Fruit fly (Drosophila melanogaster) whole organism, embryonic: Measurements from ENCODE around the gene Nak.

Source experiments
- CG10321 ChIP-seq: fragments of 200-800 bp; sonication (Bioruptor generic); IDR thresholded peaks from 2 replicates; pipeline ENCODE4 v1.3.6; 2022; ENCODE audit warnings: missing biosample characterization, missing genetic modification characterization
- CG10979 ChIP-seq: fragments of 200-800 bp; sonication (Bioruptor generic); optimal IDR thresholded peaks from 2 replicates; lab custom pipeline; 2018; ENCODE audit warnings: missing biosample characterization, mild to moderate bottlenecking, missing genetic modification characterization, moderate library complexity
- CG12104 ChIP-seq: fragments of 200-800 bp; sonication (Bioruptor generic); optimal IDR thresholded peaks from 3 replicates; lab custom pipeline; 2016; ENCODE audit warnings: missing biosample characterization, missing genetic modification characterization
- CG12219 ChIP-seq: fragments of 200-800 bp; sonication (Bioruptor generic); optimal IDR thresholded peaks from 3 replicates; lab custom pipeline; 2018; ENCODE audit warnings: missing biosample characterization, mild to moderate bottlenecking, missing genetic modification characterization
- CG12236 ChIP-seq: fragments of 200-800 bp; sonication (Bioruptor generic); optimal IDR thresholded peaks from 2 replicates; lab custom pipeline; 2016; ENCODE audit warnings: missing biosample characterization, missing genetic modification characterization
- CG12659 ChIP-seq: fragments of 200-800 bp; sonication (Bioruptor generic); optimal IDR thresholded peaks from 3 replicates; lab custom pipeline; 2017; ENCODE audit warnings: mild to moderate bottlenecking, missing biosample characterization, missing genetic modification reagents, missing genetic modification characterization
- CG13287 ChIP-seq: fragments of 200-800 bp; sonication (Bioruptor generic); IDR thresholded peaks from 2 replicates; pipeline ENCODE4 v1.3.6; 2022; ENCODE audit warnings: missing biosample characterization, missing genetic modification characterization; ENCODE audit not compliant: partially characterized antibody
- CG15269 ChIP-seq: fragments of 200-800 bp; sonication (Bioruptor generic); optimal IDR thresholded peaks from 2 replicates; lab custom pipeline; 2018; ENCODE audit warnings: missing biosample characterization, mild to moderate bottlenecking, missing genetic modification characterization, moderate library complexity
- CG1603 ChIP-seq: fragments of 200-800 bp; sonication (Bioruptor generic); optimal IDR thresholded peaks from 2 replicates; lab custom pipeline; 2019; ENCODE audit warnings: missing biosample characterization, mild to moderate bottlenecking, missing genetic modification characterization, moderate library complexity
- CG17186 ChIP-seq: fragments of 200-800 bp; sonication (Bioruptor generic); optimal IDR thresholded peaks from 3 replicates; lab custom pipeline; 2017; ENCODE audit warnings: missing biosample characterization, missing genetic modification reagents, missing genetic modification characterization
- CG2120 ChIP-seq: fragments of 200-800 bp; sonication (Bioruptor generic); optimal IDR thresholded peaks from 3 replicates; lab custom pipeline; 2016; ENCODE audit warnings: missing biosample characterization, missing genetic modification characterization
- CG2202 ChIP-seq: fragments of 200-800 bp; sonication (Bioruptor generic); optimal IDR thresholded peaks from 2 replicates; lab custom pipeline; 2018; ENCODE audit warnings: missing biosample characterization, mild to moderate bottlenecking, missing genetic modification characterization
- CG30403 ChIP-seq: fragments of 200-800 bp; sonication (Bioruptor generic); optimal IDR thresholded peaks from 3 replicates; lab custom pipeline; 2016; ENCODE audit warnings: missing biosample characterization, missing genetic modification characterization
- CG31224 ChIP-seq: fragments of 200-800 bp; sonication (Bioruptor generic); IDR thresholded peaks from 2 replicates; pipeline ENCODE4 v1.3.6; 2022; ENCODE audit warnings: missing biosample characterization, missing genetic modification characterization
- CG4820 ChIP-seq: fragments of 200-800 bp; sonication (Bioruptor generic); optimal IDR thresholded peaks from 3 replicates; lab custom pipeline; 2016; ENCODE audit warnings: missing biosample characterization, missing genetic modification characterization
- CG6254 ChIP-seq: fragments of 200-800 bp; sonication (Bioruptor generic); optimal IDR thresholded peaks from 3 replicates; lab custom pipeline; 2017; ENCODE audit warnings: mild to moderate bottlenecking, missing biosample characterization, missing genetic modification reagents, missing genetic modification characterization
- CG6765 ChIP-seq: fragments of 200-800 bp; sonication (Bioruptor generic); optimal IDR thresholded peaks from 3 replicates; lab custom pipeline; 2017; ENCODE audit warnings: missing biosample characterization, mild to moderate bottlenecking, missing genetic modification characterization
- CG7987 ChIP-seq: fragments of 200-800 bp; sonication (Bioruptor generic); optimal IDR thresholded peaks from 2 replicates; lab custom pipeline; 2018; ENCODE audit warnings: missing biosample characterization, mild to moderate bottlenecking, missing genetic modification characterization, moderate library complexity
- CG8478 ChIP-seq: fragments of >200 bp; optimal IDR thresholded peaks from 2 replicates; lab custom pipeline; 2018
- CTCF ChIP-seq: fragments of 200-800 bp; sonication (Bioruptor generic); optimal IDR thresholded peaks from 2 replicates; lab custom pipeline; 2017; ENCODE audit warnings: missing biosample characterization, mild to moderate bottlenecking, missing genetic modification characterization, moderate library complexity
- CrebB ChIP-seq: fragments of 200-800 bp; sonication (Bioruptor generic); optimal IDR thresholded peaks from 3 replicates; lab custom pipeline; 2018; ENCODE audit warnings: missing biosample characterization, mild to moderate bottlenecking, missing genetic modification characterization
- D ChIP-seq, 2 experiments: fragments of 200-800 bp in 1 of 2; fragments of >200 bp in 1 of 2; sonication (Bioruptor generic) in 1 of 2; optimal IDR thresholded peaks; 2 replicates in 1 of 2; 3 replicates in 1 of 2; lab custom pipeline; 2017; ENCODE audit warnings: mild to moderate bottlenecking in 1 of 2, missing biosample characterization in 1 of 2, missing genetic modification characterization in 1 of 2, missing genetic modification reagents in 1 of 2
- D19B ChIP-seq: fragments of 200-800 bp; sonication (Bioruptor generic); optimal IDR thresholded peaks from 2 replicates; lab custom pipeline; 2017; ENCODE audit warnings: missing biosample characterization, mild to moderate bottlenecking, missing genetic modification characterization
- Dref ChIP-seq: fragments of 200-800 bp; sonication (Bioruptor generic); IDR thresholded peaks from 2 replicates; pipeline ENCODE4 v1.3.6; 2022; ENCODE audit warnings: missing biosample characterization, missing genetic modification characterization
- GATAe ChIP-seq: fragments of 200-800 bp; sonication (Bioruptor generic); conservative IDR thresholded peaks from 2 replicates; pipeline ENCODE4 v1.3.6; 2022; ENCODE audit warnings: missing biosample characterization, missing genetic modification characterization
- HLH54F ChIP-seq: fragments of 200-800 bp; sonication (Bioruptor generic); optimal IDR thresholded peaks from 3 replicates; lab custom pipeline; 2016; ENCODE audit warnings: missing biosample characterization, missing genetic modification characterization
- HLHmδ ChIP-seq: fragments of 200-800 bp; sonication (Bioruptor generic); optimal IDR thresholded peaks from 2 replicates; lab custom pipeline; 2018; ENCODE audit warnings: missing biosample characterization, mild to moderate bottlenecking, missing genetic modification characterization, moderate library complexity
- Hand ChIP-seq: fragments of 200-800 bp; sonication (Bioruptor generic); optimal IDR thresholded peaks from 2 replicates; lab custom pipeline; 2017; ENCODE audit warnings: mild to moderate bottlenecking, missing biosample characterization, missing genetic modification reagents, missing genetic modification characterization
- abd-A ChIP-seq: fragments of 200-800 bp; sonication (Bioruptor generic); optimal IDR thresholded peaks from 3 replicates; lab custom pipeline; 2019; ENCODE audit warnings: missing biosample characterization, mild to moderate bottlenecking, missing genetic modification characterization, moderate library complexity
- ac ChIP-seq: fragments of 200-800 bp; sonication (Bioruptor generic); optimal IDR thresholded peaks from 3 replicates; lab custom pipeline; 2017; ENCODE audit warnings: missing biosample characterization, mild to moderate bottlenecking, missing genetic modification characterization
- br ChIP-seq: fragments of >200 bp; optimal IDR thresholded peaks from 2 replicates; lab custom pipeline; 2017
- cas ChIP-seq: fragments of 200-800 bp; sonication (Bioruptor generic); IDR thresholded peaks from 2 replicates; pipeline ENCODE4 v1.3.6; 2022; ENCODE audit warnings: missing biosample characterization, missing genetic modification characterization
- corto ChIP-seq: fragments of 200-800 bp; sonication (Bioruptor generic); optimal IDR thresholded peaks from 2 replicates; lab custom pipeline; 2016; ENCODE audit warnings: missing biosample characterization, mild to moderate bottlenecking, missing genetic modification characterization, moderate library complexity
- croc ChIP-seq: fragments of 200-800 bp; sonication (Bioruptor generic); conservative IDR thresholded peaks from 3 replicates; pipeline ENCODE4 v1.3.6; 2022; ENCODE audit warnings: missing biosample characterization, missing genetic modification characterization
- cwo ChIP-seq: fragments of 200-800 bp; sonication (Bioruptor generic); optimal IDR thresholded peaks from 3 replicates; lab custom pipeline; 2017; ENCODE audit warnings: missing biosample characterization, missing genetic modification characterization, mild to moderate bottlenecking, moderate library complexity, missing genetic modification reagents
- en ChIP-seq: fragments of 200-800 bp; sonication (Bioruptor generic); optimal IDR thresholded peaks from 2 replicates; lab custom pipeline; 2016; ENCODE audit warnings: missing biosample characterization, missing genetic modification characterization
- eve ChIP-seq, 2 experiments: fragments of >200 bp; optimal IDR thresholded peaks; 2 replicates each; lab custom pipeline; 2017; ENCODE audit warnings: missing biosample characterization in 2 of 2, missing genetic modification characterization in 2 of 2
- fd64A ChIP-seq: fragments of 200-800 bp; sonication (Bioruptor generic); optimal IDR thresholded peaks from 3 replicates; lab custom pipeline; 2018; ENCODE audit warnings: missing biosample characterization, mild to moderate bottlenecking, missing genetic modification characterization
- gcm2 ChIP-seq: fragments of 200-800 bp; sonication (Bioruptor generic); optimal IDR thresholded peaks from 2 replicates; lab custom pipeline; 2016; ENCODE audit warnings: missing biosample characterization, missing genetic modification characterization
- ham ChIP-seq: fragments of 200-800 bp; sonication (Bioruptor generic); IDR thresholded peaks from 2 replicates; pipeline ENCODE4 v1.3.6; 2022; ENCODE audit warnings: missing biosample characterization, missing genetic modification characterization
- insv ChIP-seq, 2 experiments: fragments of 200-800 bp; sonication (Bioruptor generic); optimal IDR thresholded peaks; 3 replicates each; lab custom pipeline; 2016 to 2018; ENCODE audit warnings: missing biosample characterization in 2 of 2, missing genetic modification characterization in 2 of 2
- kah ChIP-seq: fragments of 200-800 bp; sonication (Bioruptor generic); optimal IDR thresholded peaks from 2 replicates; lab custom pipeline; 2018; ENCODE audit warnings: missing biosample characterization, mild to moderate bottlenecking, missing genetic modification characterization
- kni ChIP-seq: fragments of 200-800 bp; sonication (Bioruptor generic); optimal IDR thresholded peaks from 3 replicates; lab custom pipeline; 2017; ENCODE audit warnings: mild to moderate bottlenecking, missing biosample characterization, missing genetic modification reagents, missing genetic modification characterization
- lmd ChIP-seq: fragments of 200-800 bp; sonication (Bioruptor generic); IDR thresholded peaks from 2 replicates; pipeline ENCODE4 v1.3.6; 2022; ENCODE audit warnings: missing biosample characterization, missing genetic modification characterization
- nmo ChIP-seq: fragments of 200-800 bp; sonication (Bioruptor generic); optimal IDR thresholded peaks from 2 replicates; lab custom pipeline; 2018; ENCODE audit warnings: missing biosample characterization, mild to moderate bottlenecking, missing genetic modification characterization, moderate library complexity
- row ChIP-seq: fragments of 200-800 bp; sonication (Bioruptor generic); IDR thresholded peaks from 3 replicates; pipeline ENCODE4 v1.3.6; 2022; ENCODE audit warnings: missing biosample characterization, missing genetic modification characterization
- shn ChIP-seq: fragments of 200-800 bp; sonication (Bioruptor generic); optimal IDR thresholded peaks from 3 replicates; lab custom pipeline; 2016; ENCODE audit warnings: missing biosample characterization, missing genetic modification characterization
- tgo ChIP-seq: fragments of 200-800 bp; sonication (Bioruptor generic); IDR thresholded peaks from 3 replicates; pipeline ENCODE4 v1.3.6; 2022; ENCODE audit warnings: missing biosample characterization, missing genetic modification characterization
- tin ChIP-seq: fragments of 200-800 bp; sonication (Bioruptor generic); optimal IDR thresholded peaks from 3 replicates; lab custom pipeline; 2016; ENCODE audit warnings: missing biosample characterization, missing genetic modification characterization
- wor ChIP-seq: fragments of 200-800 bp; sonication (Bioruptor generic); IDR thresholded peaks from 2 replicates; pipeline ENCODE4 v1.3.6; 2022; ENCODE audit warnings: missing biosample characterization, missing genetic modification characterization
- zen2 ChIP-seq: fragments of 200-800 bp; sonication (Bioruptor generic); IDR thresholded peaks from 3 replicates; pipeline ENCODE4 v1.3.6; 2022; ENCODE audit warnings: missing biosample characterization, missing genetic modification characterization; ENCODE audit not compliant: partially characterized antibody

Nak gene

dm6 chr2L:18947515-18947998 is 21.0 kb downstream of the Nak start (continued):
- no peak for TF ChIP-seq CG13287 (GFP tag; lab: Robert Waterston, UW)
- TF ChIP-seq CG12659 (GFP tag; lab: Kevin White, UChicago), result no peak
- peak; percentile 94 for TF ChIP-seq CG10321 (GFP tag; lab: Robert Waterston, UW)
- no peak for TF ChIP-seq eve (GFP tag; optimal IDR thresholded peaks at IDR 0.05; lab: Kevin White, UChicago)
- TF ChIP-seq CG12104, result no peak
- no peak for TF ChIP-seq CrebB (tag; lab: Kevin White, UChicago)
- no peak for TF ChIP-seq fd64A (GFP tag; lab: Kevin White, UChicago)
- no peak for TF ChIP-seq CG7987 (GFP tag; lab: Kevin White, UChicago)
- TF ChIP-seq D (optimal IDR thresholded peaks at IDR 0.05; lab: Kevin White, UChicago), result peak; percentile 93
- TF ChIP-seq D (GFP tag; optimal IDR thresholded peaks at IDR 0.05; lab: Kevin White, UChicago), result no peak
- no peak for TF ChIP-seq CG12219
- TF ChIP-seq GATAe (GFP tag; lab: Robert Waterston, UW), result no peak
- no peak for TF ChIP-seq Hand
- peak; percentile 100 for TF ChIP-seq kni (GFP tag; lab: Kevin White, UChicago)
- TF ChIP-seq tin (GFP tag; lab: Kevin White, UChicago), result no peak
- no peak for TF ChIP-seq lmd
- TF ChIP-seq wor (GFP tag; lab: Robert Waterston, UW), result no peak
- TF ChIP-seq croc (GFP tag; lab: Robert Waterston, UW), result no peak
- no peak for TF ChIP-seq CG2120 (GFP tag; lab: Kevin White, UChicago)
- no peak for TF ChIP-seq CG6254
- TF ChIP-seq CG10979 (tag; lab: Kevin White, UChicago), result no peak
- no peak for TF ChIP-seq en
- TF ChIP-seq shn, result no peak
- no peak for TF ChIP-seq CG12236 (GFP tag; lab: Kevin White, UChicago)
- TF ChIP-seq Dref (GFP tag; lab: Robert Waterston, UW), result 0 out of 2 replicates have a peak, but pooled peaks have one; percentile 23
- TF ChIP-seq zen2 (GFP tag; lab: Robert Waterston, UW), result peak; percentile 27; the same call in 1 of the 3 replicates
- TF ChIP-seq insv (GFP tag; optimal IDR thresholded peaks at IDR 0.05; lab: Kevin White, UChicago), result peak in 1 of 2 experiments; percentile 64
- no peak for TF ChIP-seq CG1603 (tag; lab: Kevin White, UChicago)
- TF ChIP-seq ac (GFP tag; lab: Kevin White, UChicago), result no peak
- TF ChIP-seq CG30403 (GFP tag; lab: Kevin White, UChicago), result no peak
- no peak for TF ChIP-seq ham (GFP tag; lab: Robert Waterston, UW)
- no peak for TF ChIP-seq CTCF (GFP tag; lab: Kevin White, UChicago)
- no peak for TF ChIP-seq D19B (GFP tag; lab: Kevin White, UChicago)
- peak; percentile 97 for TF ChIP-seq abd-A (tag; lab: Kevin White, UChicago)
- no peak for TF ChIP-seq tgo
- TF ChIP-seq nmo (GFP tag; lab: Kevin White, UChicago), result no peak
- TF ChIP-seq CG2202 (tag; lab: Kevin White, UChicago), result no peak
- TF ChIP-seq corto (GFP tag; lab: Kevin White, UChicago), result no peak
- TF ChIP-seq cas (GFP tag; lab: Robert Waterston, UW), result no peak
- peak; percentile 90 for TF ChIP-seq CG8478 (lab: Kevin White, UChicago)
- TF ChIP-seq br (lab: Kevin White, UChicago), result no peak
- no peak for TF ChIP-seq CG6765
- no peak for TF ChIP-seq CG15269 (tag; lab: Kevin White, UChicago)
- no peak for TF ChIP-seq HLHmδ
- no peak for TF ChIP-seq kah (GFP tag; lab: Kevin White, UChicago)
- no peak for TF ChIP-seq gcm2 (GFP tag; lab: Kevin White, UChicago)
- no peak for TF ChIP-seq CG4820 (GFP tag; lab: Kevin White, UChicago)
- TF ChIP-seq row (GFP tag; lab: Robert Waterston, UW), result no peak
- no peak for TF ChIP-seq CG17186 (GFP tag; lab: Kevin White, UChicago)
- TF ChIP-seq CG31224, result peak; percentile 97
- no peak for TF ChIP-seq cwo
- no peak for TF ChIP-seq HLH54F
